Worm (Caenorhabditis elegans) whole organism, mixed stage, embryonic: ENCODE data around the gene H13N06.2.

ENCODE experiments used
- M03D4.4 ChIP-seq: sonication (generic microtip); optimal IDR thresholded peaks from 2 replicates; lab custom pipeline; 2017; ENCODE audit warnings: mild to moderate bottlenecking, missing genetic modification characterization, missing compliant biosample characterization
- bed-3 ChIP-seq: fragments of 200-800 bp; sonication (Bioruptor generic); optimal IDR thresholded peaks from 3 replicates; lab custom pipeline; 2018; ENCODE audit warnings: mild to moderate bottlenecking, missing genetic modification characterization, moderate library complexity, missing compliant biosample characterization
- blmp-1 ChIP-seq: fragments of 150-350 bp; optimal IDR thresholded peaks from 2 replicates; lab custom pipeline; 2014; ENCODE audit warnings: missing biosample characterization, missing genetic modification characterization
- ceh-39 ChIP-seq: fragments of 150-350 bp; optimal IDR thresholded peaks from 2 replicates; lab custom pipeline; 2014; ENCODE audit warnings: missing biosample characterization, missing genetic modification characterization
- ceh-43 ChIP-seq: fragments of 200-800 bp; sonication (Bioruptor generic); optimal IDR thresholded peaks from 2 replicates; lab custom pipeline; 2018; ENCODE audit warnings: mild to moderate bottlenecking, missing genetic modification characterization, moderate library complexity, missing compliant biosample characterization
- ceh-83 ChIP-seq: fragments of 200-800 bp; sonication (Bioruptor generic); optimal IDR thresholded peaks from 2 replicates; lab custom pipeline; 2018; ENCODE audit warnings: mild to moderate bottlenecking, missing genetic modification characterization, missing compliant biosample characterization
- ces-1 ChIP-seq: fragments of 150-350 bp; optimal IDR thresholded peaks from 2 replicates; lab custom pipeline; 2014; ENCODE audit warnings: missing biosample characterization, missing genetic modification reagents, missing genetic modification characterization
- drap-1 ChIP-seq: fragments of 200-800 bp; sonication (Bioruptor generic); optimal IDR thresholded peaks from 3 replicates; lab custom pipeline; 2018; ENCODE audit warnings: mild to moderate bottlenecking, missing genetic modification characterization, missing compliant biosample characterization
- elt-1 ChIP-seq: sonication (generic microtip); optimal IDR thresholded peaks from 2 replicates; lab custom pipeline; 2017; ENCODE audit warnings: missing genetic modification characterization, mild to moderate bottlenecking, missing compliant biosample characterization, antibody characterized with exemption, moderate library complexity, borderline replicate concordance; ENCODE audit not compliant: insufficient read depth
- elt-3 ChIP-seq: fragments of 150-350 bp; optimal IDR thresholded peaks from 2 replicates; lab custom pipeline; 2014; ENCODE audit warnings: missing biosample characterization, missing genetic modification characterization
- flh-1 ChIP-seq: fragments of 200-800 bp; sonication (Bioruptor generic); optimal IDR thresholded peaks from 2 replicates; lab custom pipeline; 2018; ENCODE audit warnings: mild to moderate bottlenecking, missing genetic modification characterization, moderate library complexity, missing compliant biosample characterization
- ham-2 ChIP-seq: fragments of 200-800 bp; sonication (Bioruptor generic); optimal IDR thresholded peaks from 2 replicates; lab custom pipeline; 2018; ENCODE audit warnings: mild to moderate bottlenecking, missing genetic modification characterization, missing compliant biosample characterization
- hlh-1 ChIP-seq: fragments of 150-350 bp; optimal IDR thresholded peaks from 2 replicates; lab custom pipeline; 2014; ENCODE audit warnings: missing biosample characterization, missing genetic modification reagents, missing genetic modification characterization
- lin-13 ChIP-seq: fragments of 150-350 bp; optimal IDR thresholded peaks from 2 replicates; lab custom pipeline; 2014; ENCODE audit warnings: missing biosample characterization, missing genetic modification characterization
- lin-32 ChIP-seq: fragments of 200-800 bp; sonication (Bioruptor generic); optimal IDR thresholded peaks from 2 replicates; lab custom pipeline; 2018; ENCODE audit warnings: mild to moderate bottlenecking, missing genetic modification characterization, missing compliant biosample characterization
- lsy-2 ChIP-seq: fragments of 150-350 bp; optimal IDR thresholded peaks from 2 replicates; lab custom pipeline; 2014; ENCODE audit warnings: missing biosample characterization, missing genetic modification characterization
- mab-5 ChIP-seq: fragments of 150-350 bp; optimal IDR thresholded peaks from 2 replicates; lab custom pipeline; 2014; ENCODE audit warnings: missing biosample characterization, missing genetic modification characterization
- mep-1 ChIP-seq: fragments of 150-350 bp; optimal IDR thresholded peaks from 2 replicates; lab custom pipeline; 2017; ENCODE audit warnings: missing biosample characterization, missing genetic modification reagents, missing genetic modification characterization, inconsistent platforms
- mls-2 ChIP-seq: sonication (generic microtip); optimal IDR thresholded peaks from 2 replicates; lab custom pipeline; 2016; ENCODE audit warnings: mild to moderate bottlenecking, missing genetic modification characterization, moderate library complexity, missing compliant biosample characterization
- nhr-2 ChIP-seq: fragments of 150-350 bp; optimal IDR thresholded peaks from 2 replicates; lab custom pipeline; 2014; ENCODE audit warnings: missing biosample characterization, missing genetic modification characterization
- nhr-237 ChIP-seq: fragments of 150-350 bp; optimal IDR thresholded peaks from 2 replicates; lab custom pipeline; 2014; ENCODE audit warnings: missing biosample characterization, missing genetic modification characterization
- nhr-28 ChIP-seq: fragments of 150-350 bp; optimal IDR thresholded peaks from 2 replicates; lab custom pipeline; 2014; ENCODE audit warnings: missing biosample characterization, missing genetic modification characterization
- nhr-76 ChIP-seq: sonication (generic microtip); optimal IDR thresholded peaks from 2 replicates; lab custom pipeline; 2017; ENCODE audit warnings: missing biosample characterization, missing genetic modification characterization
- pha-4 ChIP-seq: fragments of 150-350 bp; optimal IDR thresholded peaks from 2 replicates; lab custom pipeline; 2018; ENCODE audit warnings: missing biosample characterization, missing genetic modification reagents, missing genetic modification characterization
- sem-2 ChIP-seq: fragments of 200-800 bp; sonication (Bioruptor generic); optimal IDR thresholded peaks from 2 replicates; lab custom pipeline; 2018; ENCODE audit warnings: mild to moderate bottlenecking, missing genetic modification characterization, missing compliant biosample characterization
- snpc-4 ChIP-seq: fragments of 150-350 bp; optimal IDR thresholded peaks from 2 replicates; lab custom pipeline; 2014; ENCODE audit warnings: missing biosample characterization, missing genetic modification characterization
- sptf-1 ChIP-seq: sonication (generic microtip); optimal IDR thresholded peaks from 2 replicates; lab custom pipeline; 2017; ENCODE audit warnings: mild to moderate bottlenecking, missing genetic modification characterization, moderate library complexity, missing compliant biosample characterization
- tbx-8 ChIP-seq: fragments of 200-800 bp; sonication (Bioruptor generic); optimal IDR thresholded peaks from 2 replicates; lab custom pipeline; 2018; ENCODE audit warnings: mild to moderate bottlenecking, missing genetic modification characterization, moderate library complexity, missing compliant biosample characterization
- unc-120 ChIP-seq: sonication (generic microtip); optimal IDR thresholded peaks from 2 replicates; lab custom pipeline; 2017; ENCODE audit warnings: missing genetic modification characterization, missing compliant biosample characterization; ENCODE audit not compliant: poor library complexity, severe bottlenecking
- unc-39 ChIP-seq: fragments of 150-350 bp; optimal IDR thresholded peaks from 2 replicates; lab custom pipeline; 2014; ENCODE audit warnings: missing biosample characterization, missing genetic modification characterization
- unc-62 ChIP-seq: fragments of 150-350 bp; optimal IDR thresholded peaks from 2 replicates; lab custom pipeline; 2014; ENCODE audit warnings: missing biosample characterization, missing genetic modification reagents, missing genetic modification characterization
- zip-8 ChIP-seq: fragments of 150-350 bp; optimal IDR thresholded peaks from 2 replicates; lab custom pipeline; 2014; ENCODE audit warnings: missing biosample characterization, missing genetic modification characterization
- ztf-11 ChIP-seq: fragments of 150-350 bp; optimal IDR thresholded peaks from 2 replicates; lab custom pipeline; 2014; ENCODE audit warnings: missing biosample characterization, missing genetic modification characterization

Gene H13N06.2

DNA sequence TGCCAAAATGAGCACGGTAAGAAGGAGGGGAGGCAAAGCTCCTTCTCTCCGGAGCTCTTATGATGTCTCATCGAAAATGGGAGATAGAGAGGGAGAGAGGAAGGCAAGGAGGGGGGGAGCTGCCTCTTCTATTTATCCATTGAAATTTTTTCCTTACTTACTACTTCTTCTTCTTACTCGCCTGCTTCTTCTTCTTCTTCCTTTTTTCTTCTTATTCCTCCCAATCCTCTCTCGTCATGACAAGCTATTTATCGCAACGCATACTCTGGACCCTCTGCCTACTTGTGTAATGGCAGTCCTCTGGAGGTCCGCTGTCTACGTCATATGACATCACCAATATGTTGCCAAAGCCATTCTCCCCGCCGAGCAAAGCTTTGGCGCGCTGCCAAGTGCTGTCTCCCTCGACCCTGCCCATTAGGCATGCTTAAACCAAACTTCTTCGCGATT, 47.3 kb downstream of the H13N06.2 start:
- TF ChIP-seq nhr-76 (tag; lab: Kevin White, UChicago) (no peak), bed-3 (no peak), sptf-1 (tag; lab: Kevin White, UChicago) (peak; percentile 15), mls-2 (no peak), blmp-1 (tag; lab: Kevin White, UChicago) (no peak), unc-62 (GFP tag; lab: Kevin White, UChicago) (no peak), elt-3 (no peak), lsy-2 (no peak), mab-5 (tag; lab: Kevin White, UChicago) (no peak), ceh-39 (tag; lab: Kevin White, UChicago) (no peak), zip-8 (tag; lab: Kevin White, UChicago) (no peak), hlh-1 (tag; lab: Kevin White, UChicago) (peak; percentile 31), M03D4.4 (tag; lab: Kevin White, UChicago) (no peak), mep-1 (tag; lab: Kevin White, UChicago) (no peak), nhr-237 (tag; lab: Kevin White, UChicago) (no peak), ces-1 (GFP tag; lab: Kevin White, UChicago) (peak; percentile 72), flh-1 (no peak), elt-1 (tag; lab: Kevin White, UChicago) (no peak), unc-39 (tag; lab: Kevin White, UChicago) (no peak), ztf-11 (tag; lab: Kevin White, UChicago) (no peak), unc-120 (peak; percentile 64), pha-4 (tag; lab: Kevin White, UChicago) (no peak), drap-1 (peak; percentile 11)

DNA sequence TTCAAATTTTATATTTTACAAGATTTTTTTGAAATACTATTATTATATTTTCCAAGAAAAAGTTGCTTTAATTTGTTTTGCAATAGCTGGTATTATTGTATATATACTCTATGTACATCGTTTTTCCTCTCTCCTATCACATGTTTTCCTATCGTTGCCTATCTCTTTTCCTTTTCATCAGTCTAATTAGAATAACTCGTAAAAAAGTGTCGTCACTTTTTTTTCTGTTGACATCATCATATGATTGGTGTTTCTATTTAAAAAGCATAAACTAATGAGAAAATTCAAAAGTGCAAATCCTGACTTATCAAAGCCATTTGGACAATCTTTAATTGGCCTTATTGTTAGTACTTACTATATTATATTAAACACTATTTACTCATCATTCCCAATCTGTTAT, 48.1 kb downstream of the H13N06.2 start:
- no peak for TF ChIP-seq sptf-1 (tag; lab: Kevin White, UChicago)
- no peak for TF ChIP-seq zip-8 (tag; lab: Kevin White, UChicago)
- no peak for TF ChIP-seq ztf-11 (tag; lab: Kevin White, UChicago)
- TF ChIP-seq ceh-83 = no peak
- TF ChIP-seq nhr-28 (tag; lab: Kevin White, UChicago) = no peak
- TF ChIP-seq unc-120 = no peak
- TF ChIP-seq ces-1 (GFP tag; lab: Kevin White, UChicago) = no peak

DNA sequence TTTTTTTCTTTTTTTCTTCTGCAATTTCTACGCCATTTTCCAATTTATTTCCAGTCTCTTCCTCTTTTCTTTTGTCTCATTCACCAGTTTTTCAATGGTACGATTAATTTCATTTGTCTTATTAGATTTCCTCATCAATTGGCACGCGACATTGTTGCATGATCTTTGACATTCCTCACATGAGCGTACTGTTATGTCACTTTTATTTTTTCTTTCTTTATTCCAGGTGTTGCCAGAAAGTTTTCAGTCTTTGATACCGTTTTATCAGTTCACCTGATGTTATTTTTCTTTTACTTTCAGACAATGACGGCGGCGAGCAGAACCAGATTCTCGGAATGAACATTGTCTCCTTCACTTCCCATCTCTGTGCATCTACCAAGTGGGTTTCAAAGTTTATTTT, 49.5 kb downstream of the H13N06.2 start, which contains the start of the genes olrn-1 and C02C6.14:
olrn-1 (plus strand) TSS at position 301 of the 400 bp plus-strand sequence.
C02C6.14 (plus strand) TSS at position 304 of the 400 bp plus-strand sequence.
- TF ChIP-seq snpc-4 (no peak), sptf-1 (tag; lab: Kevin White, UChicago) (no peak), hlh-1 (tag; lab: Kevin White, UChicago) (no peak), sem-2 (GFP tag; lab: Kevin White, UChicago) (no peak), unc-39 (tag; lab: Kevin White, UChicago) (no peak), nhr-2 (tag; lab: Kevin White, UChicago) (no peak), M03D4.4 (tag; lab: Kevin White, UChicago) (no peak), pha-4 (tag; lab: Kevin White, UChicago) (no peak), ztf-11 (tag; lab: Kevin White, UChicago) (no peak), flh-1 (no peak), tbx-8 (GFP tag; lab: Kevin White, UChicago) (no peak), ham-2 (GFP tag; lab: Kevin White, UChicago) (no peak), ceh-83 (no peak), nhr-28 (tag; lab: Kevin White, UChicago) (no peak)

DNA sequence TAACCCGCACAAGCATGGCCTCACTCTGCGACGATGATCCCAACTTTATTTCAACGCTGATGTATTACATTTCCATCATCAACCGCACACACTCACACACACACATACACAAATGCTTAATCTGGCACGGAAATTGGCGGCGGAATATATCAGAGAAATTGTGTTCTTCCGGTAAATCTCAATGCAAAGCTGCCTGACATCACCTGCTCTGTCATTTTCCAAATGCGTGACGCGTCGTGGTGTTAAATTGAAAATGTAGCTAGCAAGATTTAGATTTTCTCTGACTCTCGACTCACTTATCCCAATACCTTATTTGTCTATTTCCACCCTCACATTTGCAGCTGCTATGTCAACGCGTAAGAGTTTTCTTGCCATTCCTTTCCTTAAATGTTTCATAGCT, 51.4 kb downstream of the H13N06.2 start:
- TF ChIP-seq unc-39 (tag; lab: Kevin White, UChicago) = no peak
- TF ChIP-seq drap-1 = no peak
- no peak for TF ChIP-seq sem-2 (GFP tag; lab: Kevin White, UChicago)
- TF ChIP-seq hlh-1 (tag; lab: Kevin White, UChicago) = no peak
- no peak for TF ChIP-seq lin-13
- TF ChIP-seq snpc-4 = no peak
- no peak for TF ChIP-seq elt-1 (tag; lab: Kevin White, UChicago)
- TF ChIP-seq nhr-2 (tag; lab: Kevin White, UChicago) = no peak
- TF ChIP-seq blmp-1 (tag; lab: Kevin White, UChicago) = no peak
- TF ChIP-seq ceh-83 = no peak
- no peak for TF ChIP-seq ham-2 (GFP tag; lab: Kevin White, UChicago)
- no peak for TF ChIP-seq unc-62 (GFP tag; lab: Kevin White, UChicago)
- no peak for TF ChIP-seq lsy-2
- TF ChIP-seq mls-2 = no peak
- no peak for TF ChIP-seq mep-1 (tag; lab: Kevin White, UChicago)
- TF ChIP-seq lin-32 (GFP tag; lab: Kevin White, UChicago) = no peak
- TF ChIP-seq nhr-76 (tag; lab: Kevin White, UChicago) = no peak
- no peak for TF ChIP-seq nhr-28 (tag; lab: Kevin White, UChicago)
- no peak for TF ChIP-seq ceh-43 (GFP tag; lab: Kevin White, UChicago)
- TF ChIP-seq, all 35 proteins: peak for 0
